Worm (Caenorhabditis elegans): ENCODE data around the gene sulp-7.

- TF ChIP-seq ama-1 (optimal IDR thresholded peaks at IDR 0.05): no peak
- TF ChIP-seq B0310.2 (tag; optimal IDR thresholded peaks at IDR 0.05): no peak
Measured at ce11 chrX:11033128-11033951, 47.1 kb upstream of the sulp-7 start.

All from whole organism, early embryonic.